Fruit fly (Drosophila melanogaster) whole organism, embryonic: ENCODE data around the gene CG12182.

ENCODE experiments used
- ATbp ChIP-seq: fragments of 200-800 bp; sonication (Bioruptor generic); optimal IDR thresholded peaks from 2 replicates; lab custom pipeline; 2017; ENCODE audit warnings: missing biosample characterization, mild to moderate bottlenecking, missing genetic modification characterization, missing genetic modification reagents
- CG11247 ChIP-seq: fragments of 200-800 bp; sonication (Bioruptor generic); IDR thresholded peaks from 2 replicates; pipeline ENCODE4 v1.3.6; 2022; ENCODE audit warnings: missing biosample characterization, missing genetic modification characterization
- CG11560 ChIP-seq: fragments of 200-800 bp; sonication (Bioruptor generic); IDR thresholded peaks from 3 replicates; pipeline ENCODE4 v1.3.6; 2022; ENCODE audit warnings: missing biosample characterization, missing genetic modification characterization
- CG11696 ChIP-seq: fragments of 200-800 bp; sonication (Bioruptor generic); IDR thresholded peaks from 2 replicates; pipeline ENCODE4 v1.3.6; 2022; ENCODE audit warnings: missing biosample characterization, missing genetic modification characterization
- CG12155 ChIP-seq: fragments of 200-800 bp; sonication (Bioruptor generic); optimal IDR thresholded peaks from 3 replicates; lab custom pipeline; 2016; ENCODE audit warnings: missing biosample characterization, missing genetic modification characterization
- CG13287 ChIP-seq: fragments of 200-800 bp; sonication (Bioruptor generic); IDR thresholded peaks from 2 replicates; pipeline ENCODE4 v1.3.6; 2022; ENCODE audit warnings: missing biosample characterization, missing genetic modification characterization; ENCODE audit not compliant: partially characterized antibody
- CG13296 ChIP-seq: fragments of 200-800 bp; sonication (Bioruptor generic); optimal IDR thresholded peaks from 3 replicates; lab custom pipeline; 2018; ENCODE audit warnings: missing biosample characterization, mild to moderate bottlenecking, missing genetic modification characterization
- CG13775 ChIP-seq: fragments of 200-800 bp; sonication (Bioruptor generic); optimal IDR thresholded peaks from 3 replicates; lab custom pipeline; 2017; ENCODE audit warnings: missing biosample characterization, mild to moderate bottlenecking, missing genetic modification characterization
- CG15601 ChIP-seq: fragments of 200-800 bp; sonication (Bioruptor generic); optimal IDR thresholded peaks from 3 replicates; lab custom pipeline; 2019; ENCODE audit warnings: missing biosample characterization, mild to moderate bottlenecking, missing genetic modification characterization, moderate library complexity
- CG2712 ChIP-seq: fragments of 200-800 bp; optimal IDR thresholded peaks from 3 replicates; lab custom pipeline; 2019; ENCODE audit warnings: missing biosample characterization, mild to moderate bottlenecking, missing genetic modification characterization, moderate library complexity
- CG2889 ChIP-seq: fragments of 200-800 bp; sonication (Bioruptor generic); IDR thresholded peaks from 3 replicates; pipeline ENCODE4 v1.3.6; 2022; ENCODE audit warnings: missing biosample characterization, missing genetic modification characterization
- CG32767 ChIP-seq: fragments of 200-800 bp; sonication (Bioruptor generic); IDR thresholded peaks from 2 replicates; pipeline ENCODE4 v1.3.6; 2022; ENCODE audit warnings: missing biosample characterization, missing genetic modification characterization
- CG34224 ChIP-seq: fragments of 200-800 bp; sonication (Bioruptor generic); IDR thresholded peaks from 3 replicates; pipeline ENCODE4 v1.3.6; 2022; ENCODE audit warnings: missing biosample characterization, missing genetic modification characterization; ENCODE audit not compliant: partially characterized antibody
- CG3847 ChIP-seq: fragments of 200-800 bp; sonication (Bioruptor generic); IDR thresholded peaks from 2 replicates; pipeline ENCODE4 v1.3.6; 2022; ENCODE audit warnings: missing biosample characterization, missing genetic modification characterization
- CG4328 ChIP-seq: fragments of 200-800 bp; sonication (Bioruptor generic); optimal IDR thresholded peaks from 3 replicates; lab custom pipeline; 2017; ENCODE audit warnings: missing biosample characterization, missing genetic modification reagents, missing genetic modification characterization
- CG4730 ChIP-seq: fragments of 200-800 bp; sonication (Bioruptor generic); IDR thresholded peaks from 2 replicates; pipeline ENCODE4 v1.3.6; 2022; ENCODE audit warnings: missing biosample characterization, missing genetic modification characterization
- CG6689 ChIP-seq: fragments of 200-800 bp; sonication (Bioruptor generic); IDR thresholded peaks from 2 replicates; pipeline ENCODE4 v1.3.6; 2022; ENCODE audit warnings: missing biosample characterization, missing genetic modification characterization
- CG6765 ChIP-seq: fragments of 200-800 bp; sonication (Bioruptor generic); optimal IDR thresholded peaks from 3 replicates; lab custom pipeline; 2017; ENCODE audit warnings: missing biosample characterization, mild to moderate bottlenecking, missing genetic modification characterization
- CG7357 ChIP-seq: fragments of 200-800 bp; sonication (Bioruptor generic); IDR thresholded peaks from 3 replicates; pipeline ENCODE4 v1.3.6; 2022; ENCODE audit warnings: missing biosample characterization, missing genetic modification characterization
- CG8478 ChIP-seq: fragments of >200 bp; optimal IDR thresholded peaks from 2 replicates; lab custom pipeline; 2018
- CG8765 ChIP-seq: fragments of 200-800 bp; sonication (Bioruptor generic); IDR thresholded peaks from 2 replicates; pipeline ENCODE4 v1.3.6; 2022; ENCODE audit warnings: missing biosample characterization, missing genetic modification characterization
- CG8924 ChIP-seq: fragments of 200-800 bp; optimal IDR thresholded peaks from 3 replicates; lab custom pipeline; 2019; ENCODE audit warnings: missing biosample characterization, mild to moderate bottlenecking, missing genetic modification characterization, moderate library complexity
- CG9727 ChIP-seq: fragments of 200-800 bp; sonication (Bioruptor generic); optimal IDR thresholded peaks from 3 replicates; lab custom pipeline; 2017; ENCODE audit warnings: missing biosample characterization, mild to moderate bottlenecking, missing genetic modification characterization
- CoRest ChIP-seq: fragments of 200-800 bp; sonication (Bioruptor generic); optimal IDR thresholded peaks from 3 replicates; lab custom pipeline; 2018; ENCODE audit warnings: missing biosample characterization, mild to moderate bottlenecking, missing genetic modification characterization, moderate library complexity
- Deaf1 ChIP-seq: fragments of 200-800 bp; optimal IDR thresholded peaks from 3 replicates; lab custom pipeline; 2019; ENCODE audit warnings: missing biosample characterization, mild to moderate bottlenecking, missing genetic modification characterization, moderate library complexity
- Dll ChIP-seq: fragments of 200-800 bp; sonication (Bioruptor generic); IDR thresholded peaks from 4 replicates; pipeline ENCODE4 v1.3.6; 2022; ENCODE audit warnings: missing biosample characterization, missing genetic modification characterization; ENCODE audit not compliant: partially characterized antibody
- Dp ChIP-seq: fragments of 200-800 bp; sonication (Bioruptor generic); optimal IDR thresholded peaks from 2 replicates; lab custom pipeline; 2018; ENCODE audit warnings: missing biosample characterization, mild to moderate bottlenecking, missing genetic modification characterization, moderate library complexity
- HmgD ChIP-seq: fragments of 200-800 bp; sonication (Bioruptor generic); optimal IDR thresholded peaks from 3 replicates; lab custom pipeline; 2016; ENCODE audit warnings: missing biosample characterization, missing genetic modification characterization
- Med ChIP-seq: fragments of 200-800 bp; sonication (Bioruptor generic); peaks from one replicate; lab custom pipeline; 2016; ENCODE audit warnings: missing biosample characterization, missing genetic modification characterization, mild to moderate bottlenecking, inconsistent platforms, moderate library complexity
- Mrtf ChIP-seq: fragments of 200-800 bp; sonication (Bioruptor generic); IDR thresholded peaks from 3 replicates; pipeline ENCODE4 v1.3.6; 2022; ENCODE audit warnings: missing biosample characterization, missing genetic modification characterization
- NfI ChIP-seq: fragments of 200-800 bp; sonication (Bioruptor generic); optimal IDR thresholded peaks from 3 replicates; lab custom pipeline; 2018; ENCODE audit warnings: missing biosample characterization, mild to moderate bottlenecking, missing genetic modification characterization, moderate library complexity
- Opbp ChIP-seq: fragments of 200-800 bp; sonication (Bioruptor generic); IDR thresholded peaks from 3 replicates; pipeline ENCODE4 v1.3.6; 2022; ENCODE audit warnings: missing biosample characterization, missing genetic modification characterization; ENCODE audit not compliant: partially characterized antibody
- PHDP ChIP-seq: fragments of 200-800 bp; sonication (Bioruptor generic); optimal IDR thresholded peaks from 3 replicates; lab custom pipeline; 2018; ENCODE audit warnings: missing biosample characterization, mild to moderate bottlenecking, missing genetic modification characterization, moderate library complexity
- Scr ChIP-seq: fragments of 200-800 bp; sonication (Bioruptor generic); IDR thresholded peaks from 2 replicates; pipeline ENCODE4 v1.3.6; 2022; ENCODE audit warnings: missing biosample characterization, missing genetic modification characterization; ENCODE audit not compliant: partially characterized antibody
- Tbp ChIP-seq: fragments of >200 bp; optimal IDR thresholded peaks from 2 replicates; lab custom pipeline; 2018; ENCODE audit warnings: missing biosample characterization, missing genetic modification characterization
- ac ChIP-seq: fragments of 200-800 bp; sonication (Bioruptor generic); optimal IDR thresholded peaks from 3 replicates; lab custom pipeline; 2017; ENCODE audit warnings: missing biosample characterization, mild to moderate bottlenecking, missing genetic modification characterization
- bab2 ChIP-seq: fragments of 200-800 bp; sonication (Bioruptor generic); optimal IDR thresholded peaks from 2 replicates; lab custom pipeline; 2016; ENCODE audit warnings: missing biosample characterization, missing genetic modification characterization
- chm ChIP-seq: fragments of 200-800 bp; sonication (Bioruptor generic); IDR thresholded peaks from 2 replicates; pipeline ENCODE4 v1.3.6; 2022; ENCODE audit warnings: missing biosample characterization, missing genetic modification characterization
- ci ChIP-seq: fragments of 200-800 bp; sonication (Bioruptor generic); IDR thresholded peaks from 3 replicates; pipeline ENCODE4 v1.3.6; 2022; ENCODE audit warnings: missing biosample characterization, missing genetic modification characterization
- exex ChIP-seq: fragments of 200-800 bp; sonication (Bioruptor generic); optimal IDR thresholded peaks from 4 replicates; lab custom pipeline; 2018; ENCODE audit warnings: missing biosample characterization, mild to moderate bottlenecking, missing genetic modification characterization, moderate library complexity
- gcm ChIP-seq: fragments of 200-800 bp; sonication (Bioruptor generic); optimal IDR thresholded peaks from 2 replicates; lab custom pipeline; 2019; ENCODE audit warnings: missing biosample characterization, mild to moderate bottlenecking, missing genetic modification characterization, moderate library complexity
- grau ChIP-seq: fragments of 200-800 bp; optimal IDR thresholded peaks from 3 replicates; lab custom pipeline; 2019; ENCODE audit warnings: missing biosample characterization, mild to moderate bottlenecking, missing genetic modification characterization, moderate library complexity
- her ChIP-seq: fragments of 200-800 bp; sonication (Bioruptor generic); optimal IDR thresholded peaks from 2 replicates; lab custom pipeline; 2016; ENCODE audit warnings: missing biosample characterization, missing genetic modification characterization
- knrl ChIP-seq: fragments of 200-800 bp; sonication (Bioruptor generic); IDR thresholded peaks from 3 replicates; pipeline ENCODE4 v1.3.6; 2022; ENCODE audit warnings: missing biosample characterization, missing genetic modification characterization; ENCODE audit not compliant: partially characterized antibody
- lab ChIP-seq: fragments of 200-800 bp; sonication (Bioruptor generic); optimal IDR thresholded peaks from 3 replicates; lab custom pipeline; 2017; ENCODE audit warnings: missing biosample characterization, missing genetic modification characterization, mild to moderate bottlenecking, moderate library complexity, missing genetic modification reagents
- lbe ChIP-seq: fragments of 200-800 bp; sonication (Bioruptor generic); optimal IDR thresholded peaks from 2 replicates; lab custom pipeline; 2016; ENCODE audit warnings: missing biosample characterization, mild to moderate bottlenecking, missing genetic modification characterization
- nerfin-1 ChIP-seq: fragments of 200-800 bp; sonication (Bioruptor generic); optimal IDR thresholded peaks from 3 replicates; lab custom pipeline; 2019; ENCODE audit warnings: missing biosample characterization, mild to moderate bottlenecking, missing genetic modification characterization, moderate library complexity
- pita ChIP-seq: fragments of 200-800 bp; sonication (Bioruptor generic); optimal IDR thresholded peaks from 2 replicates; lab custom pipeline; 2017; ENCODE audit warnings: missing biosample characterization, mild to moderate bottlenecking, missing genetic modification characterization
- pzg ChIP-seq: fragments of 200-800 bp; sonication (Bioruptor generic); optimal IDR thresholded peaks from 3 replicates; lab custom pipeline; 2018; ENCODE audit warnings: missing biosample characterization, mild to moderate bottlenecking, missing genetic modification characterization, moderate library complexity
- sens ChIP-seq: fragments of 200-800 bp; sonication (Bioruptor generic); peaks from one replicate; lab custom pipeline; 2016; ENCODE audit warnings: missing biosample characterization, missing genetic modification characterization
- slbo ChIP-seq: fragments of 200-800 bp; sonication (Bioruptor generic); IDR thresholded peaks from 2 replicates; pipeline ENCODE4 v1.3.6; 2022; ENCODE audit warnings: missing biosample characterization, missing genetic modification characterization
- zf30C ChIP-seq: fragments of 200-800 bp; sonication (Bioruptor generic); optimal IDR thresholded peaks from 3 replicates; lab custom pipeline; 2018; ENCODE audit warnings: missing biosample characterization, mild to moderate bottlenecking, missing genetic modification characterization

The CG12182 gene

DNA sequence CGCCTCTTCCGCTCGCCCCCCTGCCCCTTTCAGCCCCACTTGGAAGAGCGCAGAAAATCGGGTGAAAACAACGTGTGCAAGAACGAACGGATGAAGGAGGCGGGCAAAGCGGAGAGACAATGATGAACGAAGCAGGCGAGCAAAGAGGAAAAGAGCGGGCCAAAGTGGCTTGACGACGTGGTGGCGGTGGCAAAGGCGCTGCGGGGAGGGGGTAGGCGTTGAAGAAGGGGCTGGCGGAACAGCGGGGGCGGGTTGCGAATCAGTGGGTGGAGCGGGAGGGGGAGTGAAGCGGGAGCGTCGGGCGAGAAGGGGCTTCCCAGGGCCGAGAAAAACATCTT, 33.4 kb upstream of the CG12182 start (continued):
- TF ChIP-seq PHDP (tag; lab: Kevin White, UChicago) (no peak), gcm (GFP tag; lab: Kevin White, UChicago) (no peak), Deaf1 (tag; lab: Kevin White, UChicago) (peak; percentile 28), CG6765 (GFP tag; lab: Kevin White, UChicago) (no peak), Dll (GFP tag; lab: Robert Waterston, UW) (no peak), zf30C (GFP tag; lab: Kevin White, UChicago) (no peak), sens (GFP tag; lab: Kevin White, UChicago) (no peak), slbo (GFP tag; lab: Robert Waterston, UW) (peak; percentile 35; the same call in 1 of the 2 replicates), CG9727 (no peak), CoRest (no peak), CG7357 (GFP tag; lab: Robert Waterston, UW) (no peak), CG8924 (tag; lab: Kevin White, UChicago) (no peak), CG11696 (GFP tag; lab: Robert Waterston, UW) (no peak), CG8765 (GFP tag; lab: Robert Waterston, UW) (no peak), ac (GFP tag; lab: Kevin White, UChicago) (no peak), Scr (no peak; the same call in 1 of the 2 replicates), CG2712 (no peak), CG13287 (no peak; the same call in 1 of the 2 replicates), CG13296 (GFP tag; lab: Kevin White, UChicago) (no peak), ci (GFP tag; lab: Robert Waterston, UW) (no peak), CG15601 (tag; lab: Kevin White, UChicago) (no peak), CG8478 (lab: Kevin White, UChicago) (no peak), CG6689 (GFP tag; lab: Robert Waterston, UW) (no peak), pita (GFP tag; lab: Kevin White, UChicago) (no peak), exex (tag; lab: Kevin White, UChicago) (no peak), CG4328 (GFP tag; lab: Kevin White, UChicago) (no peak), knrl (no peak), nerfin-1 (tag; lab: Kevin White, UChicago) (no peak), Tbp (no peak), CG2889 (no peak), lab (GFP tag; lab: Kevin White, UChicago) (peak; percentile 6), Mrtf (no peak), ATbp (GFP tag; lab: Kevin White, UChicago) (no peak), Opbp (GFP tag; lab: Robert Waterston, UW) (no peak), CG11560 (no peak), chm (GFP tag; lab: Robert Waterston, UW) (no peak), lbe (GFP tag; lab: Kevin White, UChicago) (no peak), CG12155 (no peak), CG34224 (GFP tag; lab: Robert Waterston, UW) (0 out of 3 replicates have a peak, but pooled peaks have one; percentile 39), CG11247 (no peak), Med (GFP tag; lab: Kevin White, UChicago) (no peak), Dp (no peak), HmgD (GFP tag; lab: Kevin White, UChicago) (no peak), her (GFP tag; lab: Kevin White, UChicago) (no peak), pzg (GFP tag; lab: Kevin White, UChicago) (peak; percentile 20), CG13775 (no peak), CG4730 (GFP tag; lab: Robert Waterston, UW) (no peak), CG3847 (GFP tag; lab: Robert Waterston, UW) (no peak), bab2 (GFP tag; lab: Kevin White, UChicago) (no peak), grau (tag; lab: Kevin White, UChicago) (no peak), CG32767 (GFP tag; lab: Robert Waterston, UW) (no peak; the same call in 1 of the 2 replicates), NfI (no peak)
